Fruit fly (Drosophila melanogaster): Measurements from ENCODE around the gene CG13239.

The CG13239 gene

DNA sequence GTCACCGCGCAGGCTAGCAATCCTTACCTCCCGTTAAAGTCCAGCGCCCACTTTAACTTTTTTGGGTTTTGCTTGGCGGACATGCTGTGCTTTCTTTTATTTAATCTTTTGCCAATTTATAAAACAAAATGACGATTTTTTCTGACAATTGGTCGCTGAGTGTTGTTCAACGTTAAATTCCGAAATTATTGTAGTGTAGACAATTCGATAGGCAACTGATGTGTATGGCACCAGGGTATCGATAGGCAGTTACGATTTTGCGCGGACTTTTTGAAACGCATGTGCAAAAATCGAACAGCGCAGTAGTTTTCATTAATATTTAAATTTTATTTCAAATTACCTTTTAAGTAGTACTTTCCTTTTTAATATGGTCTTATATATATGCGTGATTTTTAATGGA is 7.5 kb downstream of the CG13239 start, which contains the start of gene EMC4:
Gene EMC4, minus strand, starts transcription at position 174 of the 400 bp plus-strand sequence.
- TF ChIP-seq Sin3A (optimal IDR thresholded peaks at IDR 0.05) (no peak), h (optimal IDR thresholded peaks at IDR 0.05) (no peak), psq (optimal IDR thresholded peaks at IDR 0.05) (no peak), Myc (optimal IDR thresholded peaks at IDR 0.05) (no peak), ttk (optimal IDR thresholded peaks at IDR 0.05) (no peak), insv (optimal IDR thresholded peaks at IDR 0.05) (no peak)

- TF ChIP-seq psq (optimal IDR thresholded peaks at IDR 0.05) (no peak), Sin3A (optimal IDR thresholded peaks at IDR 0.05) (no peak), ttk (optimal IDR thresholded peaks at IDR 0.05) (no peak), Myc (optimal IDR thresholded peaks at IDR 0.05) (no peak), h (optimal IDR thresholded peaks at IDR 0.05) (no peak), insv (optimal IDR thresholded peaks at IDR 0.05) (no peak)
These were observed 9.8 kb downstream of the CG13239 start for dm6 chr3L:22870378-22870777.

DNA sequence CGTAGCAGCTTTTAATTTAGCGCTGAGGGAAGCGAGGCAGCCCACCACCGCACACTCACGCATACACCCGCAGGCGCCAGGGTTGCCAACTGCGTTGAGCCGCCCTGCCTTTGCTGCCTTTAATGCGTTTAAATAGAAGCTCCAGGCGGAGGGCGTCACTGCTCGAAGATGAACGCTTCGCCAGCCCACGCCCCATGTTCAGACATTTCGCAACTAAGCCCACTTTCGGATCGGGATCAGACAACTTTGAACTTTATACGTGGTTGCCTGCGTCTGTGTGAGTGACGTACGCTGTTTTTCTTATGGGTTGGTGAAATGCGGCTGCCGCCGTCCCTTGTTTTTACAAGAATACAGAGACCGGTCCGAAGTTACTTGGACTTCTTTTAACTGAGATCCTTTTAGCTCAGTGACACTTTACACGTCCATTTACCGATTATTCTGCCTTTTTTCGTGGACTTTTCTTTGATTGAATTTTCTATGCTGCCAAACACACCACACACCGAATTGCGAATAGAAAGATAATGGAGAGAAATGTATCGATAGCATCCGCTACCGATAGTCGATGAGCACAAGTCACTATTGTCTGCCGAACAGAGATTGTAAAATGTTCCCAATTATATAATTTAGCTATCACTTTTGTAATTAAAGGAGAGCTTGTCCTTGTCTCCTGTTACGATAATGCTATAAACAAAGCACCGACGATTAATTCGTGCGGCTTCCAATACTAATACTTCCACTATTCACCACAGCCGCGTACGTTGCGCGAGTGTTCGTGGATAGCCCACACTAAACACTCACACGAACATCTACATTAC is 10.7 kb downstream of the CG13239 start:
- no peak for TF ChIP-seq ttk (optimal IDR thresholded peaks at IDR 0.05)
- no peak for TF ChIP-seq h (optimal IDR thresholded peaks at IDR 0.05)
- no peak for TF ChIP-seq insv (optimal IDR thresholded peaks at IDR 0.05)
- TF ChIP-seq Sin3A (optimal IDR thresholded peaks at IDR 0.05) = no peak

dm6 chr3L:22871845-22872361 is 11.3 kb downstream of the CG13239 start, which contains the start of the genes CG11109 and Arf1:
TSS of gene CG11109 (plus strand) at chr3L:22872200.
TSS of gene Arf1 (minus strand) at chr3L:22872231.
- TF ChIP-seq psq (optimal IDR thresholded peaks at IDR 0.05) = no peak
- no peak for TF ChIP-seq Myc (optimal IDR thresholded peaks at IDR 0.05)
- TF ChIP-seq ttk (optimal IDR thresholded peaks at IDR 0.05) = no peak
- TF ChIP-seq h (optimal IDR thresholded peaks at IDR 0.05) = no peak
- no peak for TF ChIP-seq insv (optimal IDR thresholded peaks at IDR 0.05)
- no peak for TF ChIP-seq Sin3A (optimal IDR thresholded peaks at IDR 0.05)

DNA sequence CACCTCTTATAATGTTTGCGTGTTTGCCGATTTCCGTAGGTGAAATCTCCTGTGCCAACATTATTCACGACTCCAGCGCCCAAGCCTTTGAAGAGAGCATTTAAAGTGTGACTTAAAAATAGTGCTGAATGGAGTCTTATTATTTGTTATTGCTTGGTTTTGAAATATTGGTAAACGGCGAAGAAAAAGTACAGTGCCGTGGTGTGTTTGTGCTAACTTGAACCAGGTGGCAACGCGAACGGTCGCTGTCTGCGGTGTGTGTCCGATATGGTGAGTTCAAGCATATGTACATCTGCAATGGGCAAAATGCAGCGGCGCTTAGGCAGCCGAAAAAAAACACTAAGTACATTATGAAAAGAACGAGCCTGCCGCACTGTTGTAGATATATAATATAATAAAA is 17.3 kb downstream of the CG13239 start:
- TF ChIP-seq Sin3A (optimal IDR thresholded peaks at IDR 0.05) (no peak), ttk (optimal IDR thresholded peaks at IDR 0.05) (no peak), insv (optimal IDR thresholded peaks at IDR 0.05) (no peak), Myc (optimal IDR thresholded peaks at IDR 0.05) (no peak), psq (optimal IDR thresholded peaks at IDR 0.05) (no peak)

dm6 chr3L:22878723-22879343 is 18.2 kb downstream of the CG13239 start, which contains the start of the genes Chro and Ssl1:
TSS of gene Chro (minus strand) at chr3L:22878984.
TSS of gene Ssl1 (plus strand) at chr3L:22879089.
- TF ChIP-seq ttk (optimal IDR thresholded peaks at IDR 0.05) (no peak), Sin3A (optimal IDR thresholded peaks at IDR 0.05) (no peak), insv (optimal IDR thresholded peaks at IDR 0.05) (no peak), psq (optimal IDR thresholded peaks at IDR 0.05) (no peak), h (optimal IDR thresholded peaks at IDR 0.05) (no peak), Myc (optimal IDR thresholded peaks at IDR 0.05) (no peak)

DNA sequence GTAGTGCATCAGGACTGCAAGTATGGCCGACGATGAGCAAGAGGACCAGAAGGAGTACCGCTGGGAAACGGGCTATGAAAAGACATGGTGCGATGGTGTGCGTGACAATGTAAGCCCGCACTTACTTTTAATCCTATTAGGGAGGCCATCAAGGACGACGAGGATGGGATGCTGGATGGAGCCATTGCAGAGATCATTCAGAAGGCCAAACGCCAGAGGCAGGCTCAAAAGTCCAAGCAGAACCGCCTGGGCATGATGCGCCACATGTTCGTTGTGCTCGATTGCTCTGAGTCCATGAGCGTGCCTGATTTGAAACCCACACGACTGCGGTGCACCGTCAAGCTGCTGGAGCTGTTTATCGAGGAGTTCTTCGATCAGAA is 18.7 kb downstream of the CG13239 start:
- no peak for TF ChIP-seq Sin3A (optimal IDR thresholded peaks at IDR 0.05)
- TF ChIP-seq h (optimal IDR thresholded peaks at IDR 0.05) = no peak
- no peak for TF ChIP-seq psq (optimal IDR thresholded peaks at IDR 0.05)

- no peak for TF ChIP-seq Sin3A (optimal IDR thresholded peaks at IDR 0.05)
- TF ChIP-seq Myc (optimal IDR thresholded peaks at IDR 0.05) = no peak
- TF ChIP-seq psq (optimal IDR thresholded peaks at IDR 0.05) = no peak
- no peak for TF ChIP-seq ttk (optimal IDR thresholded peaks at IDR 0.05)
- no peak for TF ChIP-seq h (optimal IDR thresholded peaks at IDR 0.05)
- TF ChIP-seq insv (optimal IDR thresholded peaks at IDR 0.05) = no peak
These were observed 20.3 kb downstream of the CG13239 start, which contains the start of gene slif for dm6 chr3L:22880914-22881313. TSS of gene slif (plus strand) at chr3L:22881045.

- no peak for TF ChIP-seq insv (optimal IDR thresholded peaks at IDR 0.05)
- no peak for TF ChIP-seq h (optimal IDR thresholded peaks at IDR 0.05)
- no peak for TF ChIP-seq psq (optimal IDR thresholded peaks at IDR 0.05)
- TF ChIP-seq Sin3A (optimal IDR thresholded peaks at IDR 0.05) = no peak
- TF ChIP-seq ttk (optimal IDR thresholded peaks at IDR 0.05) = no peak
- no peak for TF ChIP-seq Myc (optimal IDR thresholded peaks at IDR 0.05)
These were observed 23.1 kb downstream of the CG13239 start for dm6 chr3L:22883649-22884048.

DNA sequence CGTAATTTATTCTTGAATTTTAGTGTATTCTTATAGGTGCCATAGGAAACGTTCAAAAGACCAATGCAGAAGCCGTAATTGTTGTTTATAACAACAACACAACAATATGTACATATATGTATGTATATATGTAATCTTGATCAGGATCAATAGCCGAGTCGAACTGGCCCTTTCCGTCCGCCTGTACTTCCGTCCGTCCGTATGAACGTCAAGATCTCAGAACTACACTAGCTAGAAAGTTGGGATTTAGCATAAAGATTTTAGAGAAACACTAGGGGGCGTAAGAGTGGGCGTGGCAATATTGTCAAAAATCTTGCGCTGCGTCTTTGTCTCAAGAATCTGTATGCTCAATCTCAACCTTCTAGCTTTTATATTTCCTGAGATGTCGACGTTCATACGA is 23.9 kb downstream of the CG13239 start:
- TF ChIP-seq h (optimal IDR thresholded peaks at IDR 0.05) (no peak), ttk (optimal IDR thresholded peaks at IDR 0.05) (no peak), Myc (optimal IDR thresholded peaks at IDR 0.05) (no peak), psq (optimal IDR thresholded peaks at IDR 0.05) (no peak), Sin3A (optimal IDR thresholded peaks at IDR 0.05) (no peak), insv (optimal IDR thresholded peaks at IDR 0.05) (no peak)

dm6 chr3L:22885843-22886242 is 25.3 kb downstream of the CG13239 start:
- TF ChIP-seq Myc (optimal IDR thresholded peaks at IDR 0.05) (no peak), Sin3A (optimal IDR thresholded peaks at IDR 0.05) (no peak), h (optimal IDR thresholded peaks at IDR 0.05) (no peak), ttk (optimal IDR thresholded peaks at IDR 0.05) (no peak), insv (optimal IDR thresholded peaks at IDR 0.05) (no peak), psq (optimal IDR thresholded peaks at IDR 0.05) (no peak)

DNA sequence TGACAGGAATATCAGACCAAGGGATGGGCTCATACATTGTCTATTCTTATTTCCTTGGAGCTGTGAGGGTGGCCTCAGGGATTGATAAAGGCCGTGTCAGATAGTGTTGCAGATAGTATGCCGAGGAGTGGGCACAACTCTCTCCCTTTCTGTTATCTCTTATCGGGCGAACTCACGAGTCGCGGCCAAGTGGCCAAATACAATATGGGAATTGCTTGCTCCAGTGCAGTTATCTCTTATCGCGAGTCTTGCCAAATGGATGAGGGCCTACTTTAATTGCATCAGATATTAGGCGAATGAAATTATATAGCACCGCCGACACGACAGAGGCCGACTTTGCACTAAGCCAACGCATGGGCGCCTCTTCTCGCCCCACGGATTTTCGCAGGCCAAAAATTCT is 26.4 kb downstream of the CG13239 start:
- TF ChIP-seq psq (optimal IDR thresholded peaks at IDR 0.05) = no peak
- TF ChIP-seq insv (optimal IDR thresholded peaks at IDR 0.05) = no peak
- no peak for TF ChIP-seq Sin3A (optimal IDR thresholded peaks at IDR 0.05)
- no peak for TF ChIP-seq Myc (optimal IDR thresholded peaks at IDR 0.05)
- TF ChIP-seq ttk (optimal IDR thresholded peaks at IDR 0.05) = no peak
- no peak for TF ChIP-seq h (optimal IDR thresholded peaks at IDR 0.05)

Measured in Kc167 (cell line).